Worm (Caenorhabditis elegans) whole organism, midembryonic: Measurements from ENCODE around the gene famh-136.

Experiments
- klf-2 ChIP-seq: fragments of 200-800 bp; sonication (Bioruptor generic); conservative IDR thresholded peaks from 2 replicates; pipeline ENCODE4 v1.3.6; 2022; ENCODE audit warnings: missing genetic modification reagents, missing genetic modification characterization, missing compliant biosample characterization
- tab-1 ChIP-seq: fragments of 200-800 bp; sonication (Bioruptor generic); IDR thresholded peaks from 2 replicates; pipeline ENCODE4 v1.3.6; 2022; ENCODE audit warnings: missing genetic modification characterization, missing compliant biosample characterization
- ztf-29 ChIP-seq: fragments of 200-800 bp; sonication (Bioruptor generic); IDR thresholded peaks from 2 replicates; pipeline ENCODE4 v1.3.6; 2022; ENCODE audit warnings: missing genetic modification reagents, missing genetic modification characterization, missing compliant biosample characterization

DNA sequence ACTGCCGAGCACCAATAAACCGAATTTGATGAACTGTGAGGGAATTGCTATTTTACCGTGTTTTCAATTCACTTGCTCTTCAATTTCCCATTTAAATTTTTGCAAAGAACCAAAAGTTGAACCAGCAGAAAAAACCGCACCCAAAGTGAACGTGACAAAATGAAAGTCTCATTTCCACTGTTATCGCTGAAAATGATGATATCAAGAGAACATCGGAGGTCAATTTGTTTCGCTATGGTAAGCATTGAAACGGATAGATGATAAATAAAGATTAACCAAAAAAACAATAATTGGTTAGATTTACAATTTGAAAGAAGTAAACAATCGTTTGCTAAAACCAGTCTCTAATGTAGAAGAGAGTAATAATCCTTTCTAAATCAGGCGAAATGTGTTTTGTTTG is 38.0 kb downstream of the famh-136 start:
- TF ChIP-seq klf-2 (GFP tag; lab: Robert Waterston, UW) (no peak), tab-1 (GFP tag; lab: Robert Waterston, UW) (no peak), ztf-29 (no peak)
